Worm (Caenorhabditis elegans): ENCODE results near the gene sra-8.

- TF ChIP-seq klf-2 (GFP tag; conservative IDR thresholded peaks at IDR 0.05), result no peak
- TF ChIP-seq ztf-29 (GFP tag; IDR thresholded peaks at IDR 0.05), result no peak
- no peak for TF ChIP-seq flt-1 (GFP tag; IDR thresholded peaks at IDR 0.05)
Measured at ce11 chrII:9573412-9573811, 35.9 kb downstream of the sra-8 start.
